Worm (Caenorhabditis elegans): ENCODE data around the gene F19C7.2.

Gene F19C7.2

DNA sequence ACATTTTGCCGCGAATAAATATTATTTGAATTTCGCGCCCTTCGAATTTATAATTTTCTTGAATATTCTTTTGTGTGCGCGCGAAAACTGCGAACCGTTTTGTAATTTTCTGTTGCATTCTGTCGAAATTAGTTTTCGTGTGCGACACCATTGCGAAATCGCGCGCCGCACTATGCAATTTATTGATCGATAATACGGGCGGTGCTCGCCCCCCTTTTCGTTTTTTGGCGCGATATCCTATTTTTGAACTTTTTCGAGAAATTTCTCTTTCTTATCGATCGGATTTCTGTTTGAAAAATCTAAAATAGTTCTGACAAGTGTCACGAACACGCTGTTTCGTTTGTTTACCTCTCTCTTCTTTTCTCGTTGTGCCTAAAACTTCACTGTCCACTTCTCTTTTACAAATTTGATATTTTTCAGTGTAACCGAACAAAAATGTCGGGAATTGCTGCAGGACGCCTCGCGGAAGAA, 50.9 kb downstream of the F19C7.2 start, which contains the start of gene ubc-9:
Gene ubc-9 (plus strand): TSS at position 421 of the 471 bp plus-strand sequence.
- TF ChIP-seq unc-62 (GFP tag; optimal IDR thresholded peaks at IDR 0.05): no peak
